Worm (Caenorhabditis elegans) whole organism, young adult: ENCODE data around the gene rfk-1.
A peak's percentile ranks its signal among the peaks of the same experiment; 100 is the strongest.

Source experiments
- B0035.1 ChIP-seq: sonication (generic microtip); optimal IDR thresholded peaks from 2 replicates; lab custom pipeline; 2016; ENCODE audit warnings: missing genetic modification characterization, mild to moderate bottlenecking, missing compliant biosample characterization, missing genotype, missing genetic modification reagents
- C17E4.6 ChIP-seq: fragments of 200-800 bp; sonication (Bioruptor generic); IDR thresholded peaks from 2 replicates; pipeline ENCODE4 v1.3.6; 2022; ENCODE audit warnings: missing genetic modification reagents, missing genetic modification characterization, missing compliant biosample characterization
- F33H1.4 ChIP-seq: fragments of 200-800 bp; sonication (Bioruptor generic); IDR thresholded peaks from 2 replicates; pipeline ENCODE4 v1.3.6; 2022; ENCODE audit warnings: missing genetic modification reagents, missing genetic modification characterization, missing compliant biosample characterization
- F52B5.7 ChIP-seq: sonication (generic microtip); optimal IDR thresholded peaks from 2 replicates; lab custom pipeline; 2016; ENCODE audit warnings: mild to moderate bottlenecking, missing genetic modification characterization, missing compliant biosample characterization
- F55B11.4 ChIP-seq: sonication (generic microtip); optimal IDR thresholded peaks from 2 replicates; lab custom pipeline; 2016; ENCODE audit warnings: missing compliant biosample characterization, missing genetic modification characterization, borderline replicate concordance; ENCODE audit not compliant: insufficient read depth
- T07F8.4 ChIP-seq: sonication (generic microtip); optimal IDR thresholded peaks from 2 replicates; lab custom pipeline; 2016; ENCODE audit warnings: mild to moderate bottlenecking, missing genetic modification characterization, moderate library complexity, missing compliant biosample characterization
- Y53F4B.3 ChIP-seq: fragments of 200-800 bp; sonication (Bioruptor generic); IDR thresholded peaks from 2 replicates; pipeline ENCODE4 v1.3.6; 2022; ENCODE audit warnings: missing genetic modification reagents, missing genetic modification characterization, missing compliant biosample characterization
- Y56A3A.18 ChIP-seq: fragments of 200-800 bp; sonication (Bioruptor generic); IDR thresholded peaks from 2 replicates; pipeline ENCODE4 v1.3.6; 2022; ENCODE audit warnings: missing genetic modification reagents, missing genetic modification characterization, missing compliant biosample characterization
- atf-7 ChIP-seq: sonication (generic microtip); optimal IDR thresholded peaks from 2 replicates; lab custom pipeline; 2017; ENCODE audit warnings: mild to moderate bottlenecking, missing genetic modification characterization, missing compliant biosample characterization
- attf-6 ChIP-seq: fragments of 200-800 bp; sonication (Bioruptor generic); IDR thresholded peaks from 2 replicates; pipeline ENCODE4 v1.3.6; 2022; ENCODE audit warnings: missing genetic modification reagents, missing genetic modification characterization, missing compliant biosample characterization
- cebp-1 ChIP-seq, 2 experiments: fragments of 200-800 bp in 1 of 2; sonication (Bioruptor generic) in 1 of 2; sonication (generic microtip) in 1 of 2; IDR thresholded peaks in 1 of 2; optimal IDR thresholded peaks in 1 of 2; 2 replicates each; pipeline versions ENCODE4 v1.3.6 to Lab custom; 2017 to 2022; ENCODE audit warnings: missing compliant biosample characterization in 2 of 2, missing genetic modification characterization in 2 of 2, mild to moderate bottlenecking in 1 of 2, missing genetic modification reagents in 1 of 2, moderate library complexity in 1 of 2
- ceh-91 ChIP-seq: fragments of 200-800 bp; sonication (Bioruptor generic); IDR thresholded peaks from 2 replicates; pipeline ENCODE4 v1.3.6; 2022; ENCODE audit warnings: missing genetic modification reagents, missing genetic modification characterization, missing compliant biosample characterization
- dpff-1 ChIP-seq: sonication (generic microtip); optimal IDR thresholded peaks from 2 replicates; lab custom pipeline; 2017; ENCODE audit warnings: mild to moderate bottlenecking, missing genetic modification characterization, missing compliant biosample characterization
- dpl-1 ChIP-seq: fragments of 150-350 bp; optimal IDR thresholded peaks from 2 replicates; lab custom pipeline; 2014; ENCODE audit warnings: missing biosample characterization, missing genetic modification reagents, missing genetic modification characterization
- egl-18 ChIP-seq: fragments of 200-800 bp; sonication (Bioruptor generic); IDR thresholded peaks from 2 replicates; pipeline ENCODE4 v1.3.6; 2022; ENCODE audit warnings: missing genetic modification reagents, missing genetic modification characterization, missing compliant biosample characterization
- gei-17 ChIP-seq: fragments of 200-800 bp; sonication (Bioruptor generic); optimal IDR thresholded peaks from 2 replicates; lab custom pipeline; 2018; ENCODE audit warnings: mild to moderate bottlenecking, missing genetic modification characterization, missing compliant biosample characterization
- him-1 ChIP-seq: sonication (generic microtip); optimal IDR thresholded peaks from 2 replicates; lab custom pipeline; 2016; ENCODE audit warnings: missing genotype, missing genetic modification reagents, missing genetic modification characterization, missing compliant biosample characterization
- hlh-12 ChIP-seq: sonication (generic microtip); optimal IDR thresholded peaks from 2 replicates; lab custom pipeline; 2016; ENCODE audit warnings: missing genetic modification characterization, missing compliant biosample characterization
- hmg-1.2 ChIP-seq: fragments of 200-800 bp; sonication (Bioruptor generic); IDR thresholded peaks from 2 replicates; pipeline ENCODE4 v1.3.6; 2022; ENCODE audit warnings: missing genetic modification reagents, missing genetic modification characterization, missing compliant biosample characterization
- hrde-1 ChIP-seq: sonication (generic microtip); optimal IDR thresholded peaks from 2 replicates; lab custom pipeline; 2016; ENCODE audit warnings: missing genetic modification characterization, mild to moderate bottlenecking, missing compliant biosample characterization, moderate library complexity, missing genotype, missing genetic modification reagents, borderline replicate concordance
- let-607 ChIP-seq, 2 experiments: fragments of 200-800 bp in 1 of 2; sonication (Bioruptor generic) in 1 of 2; sonication (generic microtip) in 1 of 2; optimal IDR thresholded peaks; 2 replicates each; lab custom pipeline; 2016 to 2018; ENCODE audit warnings: mild to moderate bottlenecking in 2 of 2, missing compliant biosample characterization in 2 of 2, missing genetic modification characterization in 2 of 2, moderate library complexity in 2 of 2, missing genotype in 1 of 2
- lin-26 ChIP-seq: fragments of 200-800 bp; sonication (Bioruptor generic); IDR thresholded peaks from 2 replicates; pipeline ENCODE4 v1.3.6; 2022; ENCODE audit warnings: missing genetic modification reagents, missing genetic modification characterization, missing compliant biosample characterization
- lsl-1 ChIP-seq: fragments of 200-800 bp; sonication (Bioruptor generic); optimal IDR thresholded peaks from 2 replicates; lab custom pipeline; 2018; ENCODE audit warnings: mild to moderate bottlenecking, missing genetic modification characterization, moderate library complexity, missing compliant biosample characterization
- madf-3 ChIP-seq: fragments of 200-800 bp; sonication (Bioruptor generic); IDR thresholded peaks from 2 replicates; pipeline ENCODE4 v1.3.6; 2022; ENCODE audit warnings: missing genetic modification reagents, missing genetic modification characterization, missing compliant biosample characterization
- madf-8 ChIP-seq: fragments of 200-800 bp; sonication (Bioruptor generic); conservative IDR thresholded peaks from 2 replicates; pipeline ENCODE4 v1.3.6; 2022; ENCODE audit warnings: missing genetic modification reagents, missing genetic modification characterization, missing compliant biosample characterization
- mxl-1 ChIP-seq: sonication (generic microtip); optimal IDR thresholded peaks from 2 replicates; lab custom pipeline; 2016; ENCODE audit warnings: missing genetic modification characterization, missing compliant biosample characterization
- nfyb-1 ChIP-seq: fragments of 200-800 bp; sonication (Bioruptor generic); IDR thresholded peaks from 2 replicates; pipeline ENCODE4 v1.3.6; 2022; ENCODE audit warnings: missing genetic modification reagents, missing genetic modification characterization, missing compliant biosample characterization
- nhr-120 ChIP-seq: fragments of 200-800 bp; sonication (Bioruptor generic); IDR thresholded peaks from 2 replicates; pipeline ENCODE4 v1.3.6; 2022; ENCODE audit warnings: missing genetic modification characterization, missing compliant biosample characterization
- nhr-80 ChIP-seq: sonication (generic microtip); optimal IDR thresholded peaks from 2 replicates; lab custom pipeline; 2016; ENCODE audit warnings: missing genetic modification characterization, missing compliant biosample characterization
- nhr-90 ChIP-seq: sonication (generic microtip); optimal IDR thresholded peaks from 2 replicates; lab custom pipeline; 2016; ENCODE audit warnings: missing genotype, mild to moderate bottlenecking, missing genetic modification characterization, missing compliant biosample characterization
- rcor-1 ChIP-seq: fragments of 200-800 bp; sonication (Bioruptor generic); IDR thresholded peaks from 2 replicates; pipeline ENCODE4 v1.3.6; 2022; ENCODE audit warnings: missing genetic modification reagents, missing genetic modification characterization, missing compliant biosample characterization
- repo-1 ChIP-seq: sonication (generic microtip); optimal IDR thresholded peaks from 2 replicates; lab custom pipeline; 2017; ENCODE audit warnings: mild to moderate bottlenecking, missing genetic modification characterization, missing compliant biosample characterization
- sea-2 ChIP-seq: fragments of 200-800 bp; sonication (Bioruptor generic); IDR thresholded peaks from 2 replicates; pipeline ENCODE4 v1.3.6; 2022; ENCODE audit warnings: missing genetic modification characterization, missing compliant biosample characterization
- snpc-1.1 ChIP-seq: sonication (generic microtip); optimal IDR thresholded peaks from 2 replicates; lab custom pipeline; 2017; ENCODE audit warnings: missing genetic modification characterization, mild to moderate bottlenecking, missing compliant biosample characterization, antibody characterized with exemption, moderate library complexity, missing genotype, missing genetic modification reagents; ENCODE audit not compliant: insufficient read depth
- sptf-2 ChIP-seq: fragments of 200-800 bp; sonication (Bioruptor generic); optimal IDR thresholded peaks from 2 replicates; lab custom pipeline; 2018; ENCODE audit warnings: mild to moderate bottlenecking, missing genetic modification characterization, missing compliant biosample characterization
- tlf-1 ChIP-seq: fragments of 200-800 bp; sonication (Bioruptor generic); optimal IDR thresholded peaks from 2 replicates; lab custom pipeline; 2018; ENCODE audit warnings: mild to moderate bottlenecking, missing genetic modification characterization, missing compliant biosample characterization
- ztf-18 ChIP-seq: sonication (generic microtip); optimal IDR thresholded peaks from 2 replicates; lab custom pipeline; 2016; ENCODE audit warnings: missing genotype, mild to moderate bottlenecking, missing genetic modification characterization, missing compliant biosample characterization
- ztf-22 ChIP-seq: fragments of 200-800 bp; sonication (Bioruptor generic); optimal IDR thresholded peaks from 2 replicates; lab custom pipeline; 2018; ENCODE audit warnings: mild to moderate bottlenecking, missing genetic modification characterization, moderate library complexity, missing compliant biosample characterization
- ztf-6 ChIP-seq: fragments of 200-800 bp; sonication (Bioruptor generic); IDR thresholded peaks from 2 replicates; pipeline ENCODE4 v1.3.6; 2022; ENCODE audit warnings: missing genetic modification reagents, missing genetic modification characterization, missing compliant biosample characterization

rfk-1 gene

DNA sequence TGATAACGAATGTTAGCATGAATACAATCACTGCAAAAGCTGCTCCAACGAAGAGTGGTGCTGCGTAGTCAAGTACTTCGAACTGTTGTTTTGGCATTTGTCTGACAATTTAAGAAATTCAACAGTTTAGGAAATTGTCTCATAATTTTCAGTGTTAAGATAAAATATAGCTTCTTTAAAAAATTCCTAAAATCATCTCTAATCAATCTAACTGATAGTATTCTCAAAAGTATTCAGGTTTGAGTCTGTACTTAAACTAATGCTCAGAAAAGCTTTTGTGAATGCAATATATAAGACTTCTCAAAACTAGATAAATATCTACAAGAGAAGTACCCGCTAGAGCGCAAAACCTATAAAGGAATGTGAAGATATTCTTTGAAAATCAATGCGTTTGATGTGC lies 14.4 kb downstream of the rfk-1 start, which contains the start of gene R10H10.4:
Gene R10H10.4, minus strand, starts transcription at position 101 of the 400 bp plus-strand sequence.
- TF ChIP-seq mxl-1 (tag; lab: Kevin White, UChicago) (no peak), F33H1.4 (GFP tag; lab: Robert Waterston, UW) (no peak)
- TF ChIP-seq, all 124 proteins: peak for 0

DNA sequence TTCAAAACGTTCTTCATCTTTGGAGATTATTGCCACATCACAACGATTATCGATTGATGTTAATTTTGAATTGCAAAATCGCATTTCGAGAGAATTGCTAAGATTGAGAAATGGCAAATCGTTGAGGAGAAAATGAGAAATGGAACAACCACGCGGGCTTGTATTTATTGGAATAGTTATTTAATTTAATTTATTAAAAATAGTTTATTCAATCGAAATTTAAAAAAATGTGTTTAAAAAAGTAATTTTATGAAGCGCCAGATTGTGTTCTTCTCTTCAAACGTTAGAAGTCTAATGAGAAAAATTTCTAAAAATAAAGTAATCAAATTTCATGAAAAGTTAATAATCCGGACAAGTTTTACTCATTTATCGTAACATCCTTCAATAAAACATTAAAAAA lies 17.4 kb downstream of the rfk-1 start, which contains the start of gene spe-26:
Gene spe-26, minus strand, starts transcription at position 101 of the 400 bp plus-strand sequence.
- TF ChIP-seq nhr-80 (no peak), B0035.1 (tag; lab: Kevin White, UChicago) (no peak), ztf-22 (no peak), atf-7 (tag; lab: Kevin White, UChicago) (no peak), dpl-1 (GFP tag; lab: Kevin White, UChicago) (no peak), Y53F4B.3 (GFP tag; lab: Robert Waterston, UW) (no peak), sea-2 (GFP tag; lab: Robert Waterston, UW) (no peak), snpc-1.1 (tag; lab: Kevin White, UChicago) (no peak), ztf-18 (no peak), nhr-120 (GFP tag; lab: Robert Waterston, UW) (no peak), hrde-1 (tag; lab: Kevin White, UChicago) (no peak), Y56A3A.18 (GFP tag; lab: Robert Waterston, UW) (no peak), repo-1 (no peak), madf-3 (GFP tag; lab: Robert Waterston, UW) (no peak), lin-26 (no peak), nfyb-1 (GFP tag; lab: Robert Waterston, UW) (no peak), ztf-6 (GFP tag; lab: Robert Waterston, UW) (no peak), F52B5.7 (tag; lab: Kevin White, UChicago) (no peak)

DNA sequence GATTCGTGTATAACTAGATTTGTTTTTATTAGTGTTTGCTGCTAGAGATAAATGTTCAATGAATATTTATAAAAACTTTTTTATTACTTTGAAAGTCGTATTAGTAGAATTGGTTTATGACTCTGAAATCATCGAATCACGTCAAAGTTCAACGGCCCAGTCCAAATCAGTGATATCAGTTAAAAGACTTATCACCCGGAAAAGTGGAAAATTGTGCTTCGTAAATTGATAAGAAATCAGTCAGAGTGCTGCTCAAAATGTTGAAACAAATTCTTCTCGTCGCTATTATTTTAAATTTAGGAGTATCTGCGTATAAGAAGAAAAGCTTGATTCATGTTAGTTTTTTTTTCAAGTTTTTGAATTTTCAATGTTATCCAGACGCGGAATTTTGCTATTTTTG lies 21.0 kb downstream of the rfk-1 start, which contains the start of gene R10H10.3:
Gene R10H10.3, plus strand, starts transcription at position 243 of the 400 bp plus-strand sequence.
- TF ChIP-seq attf-6 (GFP tag; lab: Robert Waterston, UW) = no peak
- TF ChIP-seq gei-17 (GFP tag; lab: Kevin White, UChicago) = no peak
- peak; percentile 71 for TF ChIP-seq nhr-80
- 0 out of 2 replicates have a peak, but pooled peaks have one; percentile 17 for TF ChIP-seq cebp-1 (GFP tag; IDR thresholded peaks at IDR 0.05; lab: Robert Waterston, UW)
- no peak for TF ChIP-seq cebp-1 (tag; optimal IDR thresholded peaks at IDR 0.05; lab: Kevin White, UChicago)
- no peak for TF ChIP-seq let-607 (tag; optimal IDR thresholded peaks at IDR 0.05; lab: Kevin White, UChicago)
- no peak for TF ChIP-seq T07F8.4 (tag; lab: Kevin White, UChicago)
- TF ChIP-seq him-1 (tag; lab: Kevin White, UChicago) = peak; percentile 53
- no peak for TF ChIP-seq nhr-90
- TF ChIP-seq hmg-1.2 (GFP tag; lab: Robert Waterston, UW) = no peak
- no peak for TF ChIP-seq C17E4.6
- TF ChIP-seq nfyb-1 (GFP tag; lab: Robert Waterston, UW) = no peak
- no peak for TF ChIP-seq sptf-2 (GFP tag; lab: Kevin White, UChicago)
- TF ChIP-seq tlf-1 (GFP tag; lab: Kevin White, UChicago) = no peak
- TF ChIP-seq ceh-91 (GFP tag; lab: Robert Waterston, UW) = no peak
- TF ChIP-seq dpff-1 (tag; lab: Kevin White, UChicago) = no peak
- no peak for TF ChIP-seq F33H1.4 (GFP tag; lab: Robert Waterston, UW)
- no peak for TF ChIP-seq Y53F4B.3 (GFP tag; lab: Robert Waterston, UW)
- TF ChIP-seq madf-8 = no peak
- no peak for TF ChIP-seq lsl-1 (GFP tag; lab: Kevin White, UChicago)
- TF ChIP-seq hlh-12 = no peak
- TF ChIP-seq egl-18 = no peak
- no peak for TF ChIP-seq F55B11.4
- no peak for TF ChIP-seq rcor-1 (GFP tag; lab: Robert Waterston, UW)
